Fruit fly (Drosophila melanogaster) whole organism, pupa: ENCODE data around the gene ple.

Source experiments
- CG10348 ChIP-seq: fragments of 200-800 bp; sonication (Bioruptor generic); IDR thresholded peaks from 2 replicates; pipeline ENCODE4 v1.3.6; 2022; ENCODE audit warnings: missing biosample characterization, missing genetic modification characterization
- CG12605 ChIP-seq: fragments of 200-800 bp; sonication (Bioruptor generic); IDR thresholded peaks from 2 replicates; pipeline ENCODE4 v1.3.6; 2022; ENCODE audit warnings: missing biosample characterization, missing genetic modification characterization
- CG13204 ChIP-seq: fragments of 200-800 bp; sonication (Bioruptor generic); optimal IDR thresholded peaks from 2 replicates; lab custom pipeline; 2018; ENCODE audit warnings: missing biosample characterization, mild to moderate bottlenecking, missing genetic modification characterization, moderate library complexity
- CG14655 ChIP-seq: fragments of 200-800 bp; sonication (Bioruptor generic); optimal IDR thresholded peaks from 3 replicates; lab custom pipeline; 2017; ENCODE audit warnings: mild to moderate bottlenecking, missing biosample characterization, missing genetic modification reagents, missing genetic modification characterization
- CG15710 ChIP-seq: fragments of 200-800 bp; sonication (Bioruptor generic); optimal IDR thresholded peaks from 2 replicates; lab custom pipeline; 2018; ENCODE audit warnings: missing biosample characterization, mild to moderate bottlenecking, missing genetic modification characterization, moderate library complexity
- CG17806 ChIP-seq: fragments of 200-800 bp; sonication (Bioruptor generic); optimal IDR thresholded peaks from 2 replicates; lab custom pipeline; 2018; ENCODE audit warnings: missing biosample characterization, mild to moderate bottlenecking, missing genetic modification characterization, moderate library complexity
- CG32121 ChIP-seq: fragments of 200-800 bp; sonication (Bioruptor generic); IDR thresholded peaks from 2 replicates; pipeline ENCODE4 v1.3.6; 2022; ENCODE audit warnings: missing biosample characterization, missing genetic modification characterization
- CG34367 ChIP-seq: fragments of 200-800 bp; sonication (Bioruptor generic); optimal IDR thresholded peaks from 2 replicates; lab custom pipeline; 2018; ENCODE audit warnings: missing biosample characterization, mild to moderate bottlenecking, missing genetic modification characterization
- CG4496 ChIP-seq: fragments of 200-800 bp; sonication (Bioruptor generic); IDR thresholded peaks from 3 replicates; pipeline ENCODE4 v1.3.6; 2022; ENCODE audit warnings: missing biosample characterization, missing genetic modification characterization
- CG8159 ChIP-seq: fragments of 200-800 bp; sonication (Bioruptor generic); optimal IDR thresholded peaks from 3 replicates; lab custom pipeline; 2018; ENCODE audit warnings: missing biosample characterization, mild to moderate bottlenecking, missing genetic modification characterization, moderate library complexity
- CG8301 ChIP-seq: fragments of 200-800 bp; sonication (Bioruptor generic); optimal IDR thresholded peaks from 2 replicates; lab custom pipeline; 2018; ENCODE audit warnings: missing biosample characterization, mild to moderate bottlenecking, missing genetic modification characterization
- CG9948 ChIP-seq: fragments of 200-800 bp; sonication (Bioruptor generic); optimal IDR thresholded peaks from 2 replicates; lab custom pipeline; 2018; ENCODE audit warnings: missing biosample characterization, mild to moderate bottlenecking, missing genetic modification characterization, moderate library complexity
- D1 ChIP-seq: fragments of 200-800 bp; sonication (Bioruptor generic); optimal IDR thresholded peaks from 2 replicates; lab custom pipeline; 2018; ENCODE audit warnings: missing biosample characterization, mild to moderate bottlenecking, missing genetic modification characterization, moderate library complexity
- EcR ChIP-seq: fragments of 200-800 bp; sonication (Bioruptor generic); optimal IDR thresholded peaks from 3 replicates; lab custom pipeline; 2019; ENCODE audit warnings: missing biosample characterization, missing genetic modification characterization, mild to moderate bottlenecking, moderate library complexity, missing genetic modification reagents
- Ets98B ChIP-seq: fragments of 200-800 bp; sonication (Bioruptor generic); IDR thresholded peaks from 2 replicates; pipeline ENCODE4 v1.3.6; 2022; ENCODE audit warnings: missing biosample characterization, missing genetic modification characterization
- Pif1A ChIP-seq: fragments of 200-800 bp; sonication (Bioruptor generic); optimal IDR thresholded peaks from 3 replicates; lab custom pipeline; 2016; ENCODE audit warnings: missing biosample characterization, missing genetic modification characterization
- Pif1B ChIP-seq: fragments of 200-800 bp; sonication (Bioruptor generic); optimal IDR thresholded peaks from 3 replicates; lab custom pipeline; 2016; ENCODE audit warnings: missing biosample characterization, missing genetic modification characterization
- Snoo ChIP-seq: fragments of 200-800 bp; sonication (Bioruptor generic); optimal IDR thresholded peaks from 3 replicates; lab custom pipeline; 2017; ENCODE audit warnings: missing biosample characterization, mild to moderate bottlenecking, missing genetic modification characterization, inconsistent platforms
- fd96Ca ChIP-seq: fragments of 200-800 bp; sonication (Bioruptor generic); IDR thresholded peaks from 3 replicates; pipeline ENCODE4 v1.3.6; 2022; ENCODE audit warnings: missing biosample characterization, missing genetic modification characterization
- gl ChIP-seq: fragments of 200-800 bp; sonication (Bioruptor generic); optimal IDR thresholded peaks from 2 replicates; lab custom pipeline; 2018; ENCODE audit warnings: missing biosample characterization, mild to moderate bottlenecking, missing genetic modification characterization
- rn ChIP-seq: fragments of 200-800 bp; sonication (Bioruptor generic); IDR thresholded peaks from 2 replicates; pipeline ENCODE4 v1.3.6; 2022; ENCODE audit warnings: missing biosample characterization, missing genetic modification characterization

The ple gene

dm6 chr3L:6706723-6707591 is 12.4 kb downstream of the ple start:
- TF ChIP-seq Pif1A (GFP tag; lab: Kevin White, UChicago): no peak
- no peak for TF ChIP-seq EcR (GFP tag; lab: Kevin White, UChicago)
- TF ChIP-seq CG9948 (tag; lab: Kevin White, UChicago): no peak
- no peak for TF ChIP-seq CG32121 (GFP tag; lab: Robert Waterston, UW)
- no peak for TF ChIP-seq CG13204 (GFP tag; lab: Kevin White, UChicago)
- no peak for TF ChIP-seq CG8301
- no peak for TF ChIP-seq rn
- TF ChIP-seq CG34367 (tag; lab: Kevin White, UChicago): no peak
- TF ChIP-seq Ets98B (GFP tag; lab: Robert Waterston, UW): no peak
- TF ChIP-seq CG15710: no peak
- no peak for TF ChIP-seq CG8159 (tag; lab: Kevin White, UChicago)
- no peak for TF ChIP-seq CG12605 (GFP tag; lab: Robert Waterston, UW)
- TF ChIP-seq gl (tag; lab: Kevin White, UChicago): no peak
- no peak for TF ChIP-seq CG4496 (GFP tag; lab: Robert Waterston, UW)

dm6 chr3L:6705865-6706264 is 13.5 kb downstream of the ple start:
- no peak for TF ChIP-seq Snoo (tag; lab: Kevin White, UChicago)
- 0 out of 2 replicates have a peak, but pooled peaks have one; percentile 29 for TF ChIP-seq CG32121 (GFP tag; lab: Robert Waterston, UW)

- TF ChIP-seq CG4496 (GFP tag; lab: Robert Waterston, UW) (peak; percentile 60; the same call in 2 of the 3 replicates), CG32121 (GFP tag; lab: Robert Waterston, UW) (peak; percentile 65), Ets98B (GFP tag; lab: Robert Waterston, UW) (no peak; the same call in 1 of the 2 replicates)
Observed at dm6 chr3L:6704468-6705056, 14.8 kb downstream of the ple start, which contains the start of gene CG8519. Gene CG8519 (plus strand): TSS chr3L:6704860.

dm6 chr3L:6703368-6703807 is 15.9 kb downstream of the ple start, which contains the start of gene SP1173:
Gene SP1173 (minus strand): TSS chr3L:6703521.
- no peak for TF ChIP-seq EcR (GFP tag; lab: Kevin White, UChicago)
- no peak for TF ChIP-seq CG17806
- no peak for TF ChIP-seq D1 (tag; lab: Kevin White, UChicago)
- TF ChIP-seq CG12605 (GFP tag; lab: Robert Waterston, UW): peak; percentile 56
- no peak for TF ChIP-seq rn
- TF ChIP-seq Snoo (tag; lab: Kevin White, UChicago): no peak
- no peak for TF ChIP-seq CG34367 (tag; lab: Kevin White, UChicago)
- peak; percentile 61; the same call in 1 of the 2 replicates for TF ChIP-seq CG32121 (GFP tag; lab: Robert Waterston, UW)
- TF ChIP-seq Pif1A (GFP tag; lab: Kevin White, UChicago): no peak
- TF ChIP-seq CG8159 (tag; lab: Kevin White, UChicago): no peak
- TF ChIP-seq CG9948 (tag; lab: Kevin White, UChicago): no peak
- no peak for TF ChIP-seq CG15710
- TF ChIP-seq CG8301: no peak
- TF ChIP-seq CG10348 (GFP tag; lab: Robert Waterston, UW): no peak
- TF ChIP-seq Pif1B (GFP tag; lab: Kevin White, UChicago): no peak
- no peak for TF ChIP-seq CG13204 (GFP tag; lab: Kevin White, UChicago)
- no peak; the same call in 2 of the 3 replicates for TF ChIP-seq fd96Ca (GFP tag; lab: Robert Waterston, UW)
- TF ChIP-seq gl (tag; lab: Kevin White, UChicago): no peak
- TF ChIP-seq CG4496 (GFP tag; lab: Robert Waterston, UW): peak; percentile 74; the same call in 2 of the 3 replicates
- peak; percentile 68; the same call in 1 of the 2 replicates for TF ChIP-seq Ets98B (GFP tag; lab: Robert Waterston, UW)
- TF ChIP-seq CG14655 (GFP tag; lab: Kevin White, UChicago): no peak

dm6 chr3L:6700962-6701477 is 18.3 kb downstream of the ple start:
- TF ChIP-seq CG10348 (GFP tag; lab: Robert Waterston, UW): no peak
- TF ChIP-seq CG9948 (tag; lab: Kevin White, UChicago): no peak
- TF ChIP-seq CG15710: no peak
- no peak for TF ChIP-seq CG4496 (GFP tag; lab: Robert Waterston, UW)
- no peak for TF ChIP-seq CG17806
- TF ChIP-seq rn: no peak
- TF ChIP-seq Pif1A (GFP tag; lab: Kevin White, UChicago): no peak
- TF ChIP-seq CG34367 (tag; lab: Kevin White, UChicago): no peak
- no peak for TF ChIP-seq gl (tag; lab: Kevin White, UChicago)
- TF ChIP-seq, all 21 proteins: peak for 0

- TF ChIP-seq CG34367 (tag; lab: Kevin White, UChicago) (no peak), Pif1B (GFP tag; lab: Kevin White, UChicago) (no peak), CG13204 (GFP tag; lab: Kevin White, UChicago) (no peak), CG32121 (GFP tag; lab: Robert Waterston, UW) (no peak), CG17806 (no peak), EcR (GFP tag; lab: Kevin White, UChicago) (no peak), D1 (tag; lab: Kevin White, UChicago) (no peak)
Observed at dm6 chr3L:6697353-6697752, 22.0 kb downstream of the ple start.
